Worm (Caenorhabditis elegans) whole organism, young adult: ENCODE results near the gene wago-4.
A peak's percentile ranks its signal among the peaks of the same experiment; 100 is the strongest.

Experiments
- B0336.3 ChIP-seq: fragments of 200-800 bp; sonication (Bioruptor generic); IDR thresholded peaks from 2 replicates; pipeline ENCODE4 v1.3.6; 2022; ENCODE audit warnings: missing genetic modification characterization, missing compliant biosample characterization
- D2030.7 ChIP-seq: fragments of 200-800 bp; sonication (Bioruptor generic); IDR thresholded peaks from 2 replicates; pipeline ENCODE4 v1.3.6; 2022; ENCODE audit warnings: missing genetic modification reagents, missing genetic modification characterization, missing compliant biosample characterization
- F10E7.11 ChIP-seq: sonication (generic microtip); optimal IDR thresholded peaks from 2 replicates; lab custom pipeline; 2017; ENCODE audit warnings: mild to moderate bottlenecking, missing genetic modification characterization, moderate library complexity, missing compliant biosample characterization
- F23B12.7 ChIP-seq: sonication (generic microtip); optimal IDR thresholded peaks from 2 replicates; lab custom pipeline; 2017; ENCODE audit warnings: missing genetic modification characterization, mild to moderate bottlenecking, missing compliant biosample characterization, antibody characterized with exemption, moderate library complexity; ENCODE audit not compliant: insufficient read depth
- F39B2.1 ChIP-seq: fragments of 200-800 bp; sonication (Bioruptor generic); IDR thresholded peaks from 2 replicates; pipeline ENCODE4 v1.3.6; 2022; ENCODE audit warnings: missing genetic modification reagents, missing genetic modification characterization, missing compliant biosample characterization
- F52B5.7 ChIP-seq: sonication (generic microtip); optimal IDR thresholded peaks from 2 replicates; lab custom pipeline; 2016; ENCODE audit warnings: mild to moderate bottlenecking, missing genetic modification characterization, missing compliant biosample characterization
- F55B11.4 ChIP-seq: sonication (generic microtip); optimal IDR thresholded peaks from 2 replicates; lab custom pipeline; 2016; ENCODE audit warnings: missing compliant biosample characterization, missing genetic modification characterization, borderline replicate concordance; ENCODE audit not compliant: insufficient read depth
- Y79H2A.3 ChIP-seq: fragments of 200-800 bp; sonication (Bioruptor generic); conservative IDR thresholded peaks from 2 replicates; pipeline ENCODE4 v1.3.6; 2022; ENCODE audit warnings: missing genetic modification reagents, missing genetic modification characterization, missing compliant biosample characterization
- ZK185.1 ChIP-seq: sonication (generic microtip); optimal IDR thresholded peaks from 2 replicates; lab custom pipeline; 2016; ENCODE audit warnings: mild to moderate bottlenecking, missing genetic modification characterization, missing compliant biosample characterization; ENCODE audit not compliant: poor library complexity, severe bottlenecking
- ama-1 ChIP-seq, 3 experiments: fragments of 150-350 bp in 1 of 3; sonication (generic microtip) in 2 of 3; optimal IDR thresholded peaks; 2 replicates each; lab custom pipeline; 2014 to 2018; ENCODE audit warnings: missing biosample characterization in 2 of 3, missing genetic modification characterization in 2 of 3, missing genetic modification reagents in 2 of 3
- aptf-2 ChIP-seq: fragments of 200-800 bp; sonication (Bioruptor generic); conservative IDR thresholded peaks from 2 replicates; pipeline ENCODE4 v1.3.6; 2022; ENCODE audit warnings: missing genetic modification reagents, missing genetic modification characterization, missing compliant biosample characterization
- atf-7 ChIP-seq: sonication (generic microtip); optimal IDR thresholded peaks from 2 replicates; lab custom pipeline; 2017; ENCODE audit warnings: mild to moderate bottlenecking, missing genetic modification characterization, missing compliant biosample characterization
- attf-5 ChIP-seq: fragments of 200-800 bp; sonication (Bioruptor generic); optimal IDR thresholded peaks from 2 replicates; lab custom pipeline; 2018; ENCODE audit warnings: mild to moderate bottlenecking, missing genetic modification characterization, missing compliant biosample characterization
- cebp-1 ChIP-seq, 2 experiments: fragments of 200-800 bp in 1 of 2; sonication (Bioruptor generic) in 1 of 2; sonication (generic microtip) in 1 of 2; IDR thresholded peaks in 1 of 2; optimal IDR thresholded peaks in 1 of 2; 2 replicates each; pipeline versions ENCODE4 v1.3.6 to Lab custom; 2017 to 2022; ENCODE audit warnings: missing compliant biosample characterization in 2 of 2, missing genetic modification characterization in 2 of 2, mild to moderate bottlenecking in 1 of 2, missing genetic modification reagents in 1 of 2, moderate library complexity in 1 of 2
- ceh-100 ChIP-seq: fragments of 200-800 bp; sonication (Bioruptor generic); IDR thresholded peaks from 2 replicates; pipeline ENCODE4 v1.3.6; 2022; ENCODE audit warnings: missing genetic modification reagents, missing genetic modification characterization, missing compliant biosample characterization
- ceh-58 ChIP-seq: fragments of 200-800 bp; sonication (Bioruptor generic); IDR thresholded peaks from 2 replicates; pipeline ENCODE4 v1.3.6; 2022; ENCODE audit warnings: missing genetic modification characterization, missing compliant biosample characterization
- ceh-79 ChIP-seq: sonication (generic microtip); optimal IDR thresholded peaks from 2 replicates; lab custom pipeline; 2017; ENCODE audit warnings: mild to moderate bottlenecking, missing genetic modification characterization, missing compliant biosample characterization
- die-1 ChIP-seq: sonication (generic microtip); optimal IDR thresholded peaks from 2 replicates; lab custom pipeline; 2016; ENCODE audit warnings: missing genotype, mild to moderate bottlenecking, missing genetic modification characterization, missing compliant biosample characterization
- dox-1 ChIP-seq: fragments of 200-800 bp; sonication (Bioruptor generic); IDR thresholded peaks from 2 replicates; pipeline ENCODE4 v1.3.6; 2022; ENCODE audit warnings: missing genetic modification reagents, missing genetic modification characterization, missing compliant biosample characterization
- dpff-1 ChIP-seq: sonication (generic microtip); optimal IDR thresholded peaks from 2 replicates; lab custom pipeline; 2017; ENCODE audit warnings: mild to moderate bottlenecking, missing genetic modification characterization, missing compliant biosample characterization
- dpl-1 ChIP-seq: fragments of 150-350 bp; optimal IDR thresholded peaks from 2 replicates; lab custom pipeline; 2014; ENCODE audit warnings: missing biosample characterization, missing genetic modification reagents, missing genetic modification characterization
- egl-18 ChIP-seq: fragments of 200-800 bp; sonication (Bioruptor generic); IDR thresholded peaks from 2 replicates; pipeline ENCODE4 v1.3.6; 2022; ENCODE audit warnings: missing genetic modification reagents, missing genetic modification characterization, missing compliant biosample characterization
- ekl-4 ChIP-seq: fragments of 200-800 bp; sonication (Bioruptor generic); IDR thresholded peaks from 2 replicates; pipeline ENCODE4 v1.3.6; 2022; ENCODE audit warnings: missing genetic modification reagents, missing genetic modification characterization, missing compliant biosample characterization
- gei-17 ChIP-seq: fragments of 200-800 bp; sonication (Bioruptor generic); optimal IDR thresholded peaks from 2 replicates; lab custom pipeline; 2018; ENCODE audit warnings: mild to moderate bottlenecking, missing genetic modification characterization, missing compliant biosample characterization
- him-1 ChIP-seq: sonication (generic microtip); optimal IDR thresholded peaks from 2 replicates; lab custom pipeline; 2016; ENCODE audit warnings: missing genotype, missing genetic modification reagents, missing genetic modification characterization, missing compliant biosample characterization
- hmg-1.2 ChIP-seq: fragments of 200-800 bp; sonication (Bioruptor generic); IDR thresholded peaks from 2 replicates; pipeline ENCODE4 v1.3.6; 2022; ENCODE audit warnings: missing genetic modification reagents, missing genetic modification characterization, missing compliant biosample characterization
- hsf-1 ChIP-seq: fragments of 200-800 bp; sonication (Bioruptor generic); IDR thresholded peaks from 2 replicates; pipeline ENCODE4 v1.3.6; 2022; ENCODE audit warnings: missing genetic modification reagents, missing genetic modification characterization, missing compliant biosample characterization
- lag-1 ChIP-seq: fragments of 200-800 bp; sonication (Bioruptor generic); IDR thresholded peaks from 2 replicates; pipeline ENCODE4 v1.3.6; 2022; ENCODE audit warnings: missing genetic modification reagents, missing genetic modification characterization, missing compliant biosample characterization
- lir-1 ChIP-seq: fragments of 200-800 bp; sonication (Bioruptor generic); conservative IDR thresholded peaks from 2 replicates; pipeline ENCODE4 v1.3.6; 2022; ENCODE audit warnings: missing genetic modification reagents, missing genetic modification characterization, missing compliant biosample characterization
- lsl-1 ChIP-seq: fragments of 200-800 bp; sonication (Bioruptor generic); optimal IDR thresholded peaks from 2 replicates; lab custom pipeline; 2018; ENCODE audit warnings: mild to moderate bottlenecking, missing genetic modification characterization, moderate library complexity, missing compliant biosample characterization
- madf-10 ChIP-seq: sonication (generic microtip); optimal IDR thresholded peaks from 2 replicates; lab custom pipeline; 2016; ENCODE audit warnings: mild to moderate bottlenecking, missing genetic modification characterization, missing compliant biosample characterization
- madf-8 ChIP-seq: fragments of 200-800 bp; sonication (Bioruptor generic); conservative IDR thresholded peaks from 2 replicates; pipeline ENCODE4 v1.3.6; 2022; ENCODE audit warnings: missing genetic modification reagents, missing genetic modification characterization, missing compliant biosample characterization
- mes-4 ChIP-seq: sonication (generic microtip); optimal IDR thresholded peaks from 2 replicates; lab custom pipeline; 2016; ENCODE audit warnings: missing genotype, missing genetic modification characterization, missing compliant biosample characterization
- nfya-2 ChIP-seq: fragments of 200-800 bp; sonication (Bioruptor generic); IDR thresholded peaks from 2 replicates; pipeline ENCODE4 v1.3.6; 2022; ENCODE audit warnings: missing genetic modification reagents, missing genetic modification characterization, missing compliant biosample characterization
- nhr-120 ChIP-seq: fragments of 200-800 bp; sonication (Bioruptor generic); IDR thresholded peaks from 2 replicates; pipeline ENCODE4 v1.3.6; 2022; ENCODE audit warnings: missing genetic modification characterization, missing compliant biosample characterization
- nhr-27 ChIP-seq: fragments of 200-800 bp; sonication (Bioruptor generic); optimal IDR thresholded peaks from 2 replicates; lab custom pipeline; 2018; ENCODE audit warnings: mild to moderate bottlenecking, missing genetic modification characterization, moderate library complexity, missing compliant biosample characterization
- repo-1 ChIP-seq: sonication (generic microtip); optimal IDR thresholded peaks from 2 replicates; lab custom pipeline; 2017; ENCODE audit warnings: mild to moderate bottlenecking, missing genetic modification characterization, missing compliant biosample characterization
- rpc-1 ChIP-seq, 2 experiments: fragments of 150-350 bp in 1 of 2; sonication (generic microtip) in 1 of 2; optimal IDR thresholded peaks; 2 replicates each; lab custom pipeline; 2014 to 2018; ENCODE audit warnings: missing biosample characterization in 1 of 2, missing genetic modification characterization in 1 of 2, missing genetic modification reagents in 1 of 2, missing genotype in 1 of 2
- snpc-1.1 ChIP-seq: sonication (generic microtip); optimal IDR thresholded peaks from 2 replicates; lab custom pipeline; 2017; ENCODE audit warnings: missing genetic modification characterization, mild to moderate bottlenecking, missing compliant biosample characterization, antibody characterized with exemption, moderate library complexity, missing genotype, missing genetic modification reagents; ENCODE audit not compliant: insufficient read depth
- somi-1 ChIP-seq: fragments of 200-800 bp; sonication (Bioruptor generic); optimal IDR thresholded peaks from 2 replicates; lab custom pipeline; 2018; ENCODE audit warnings: mild to moderate bottlenecking, missing genetic modification characterization, missing compliant biosample characterization
- tbx-9 ChIP-seq: sonication (generic microtip); optimal IDR thresholded peaks from 2 replicates; lab custom pipeline; 2016; ENCODE audit warnings: borderline replicate concordance, missing genetic modification characterization, inconsistent platforms, missing compliant biosample characterization
- xnd-1 ChIP-seq: sonication (generic microtip); optimal IDR thresholded peaks from 2 replicates; lab custom pipeline; 2016; ENCODE audit warnings: missing genotype, missing genetic modification reagents, missing genetic modification characterization, missing compliant biosample characterization
- zfh-2 ChIP-seq: fragments of 200-800 bp; sonication (Bioruptor generic); conservative IDR thresholded peaks from 2 replicates; pipeline ENCODE4 v1.3.6; 2022; ENCODE audit warnings: missing genetic modification reagents, missing genetic modification characterization, missing compliant biosample characterization
- ztf-25 ChIP-seq: fragments of 200-800 bp; sonication (Bioruptor generic); IDR thresholded peaks from 2 replicates; pipeline ENCODE4 v1.3.6; 2022; ENCODE audit warnings: missing genetic modification reagents, missing genetic modification characterization, missing compliant biosample characterization
- ztf-26 ChIP-seq: sonication (generic microtip); optimal IDR thresholded peaks from 2 replicates; lab custom pipeline; 2017; ENCODE audit warnings: missing genetic modification characterization, missing compliant biosample characterization

The wago-4 gene

DNA sequence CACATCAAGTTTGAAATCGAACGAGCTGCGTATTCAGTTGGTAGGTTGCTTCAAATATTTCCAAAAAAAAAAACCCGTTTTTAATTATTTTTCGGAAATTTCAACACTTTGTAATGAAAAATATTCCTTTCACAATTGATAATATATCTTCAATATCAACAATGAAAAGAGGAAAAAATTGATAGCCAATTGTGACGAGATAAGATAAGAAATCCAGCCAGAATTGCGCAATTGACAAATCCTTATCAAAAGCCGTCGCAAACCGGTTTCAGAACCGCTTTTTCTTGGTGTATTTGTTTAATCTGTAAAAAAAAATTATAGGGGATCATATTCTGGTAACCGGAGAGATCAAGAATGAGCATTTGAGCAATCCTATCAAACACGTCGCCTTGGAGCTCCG, 23.1 kb downstream of the wago-4 start:
- no peak for TF ChIP-seq hsf-1 (GFP tag; lab: Robert Waterston, UW)
- TF ChIP-seq F39B2.1 (GFP tag; lab: Robert Waterston, UW): no peak
- TF ChIP-seq cebp-1 (GFP tag; IDR thresholded peaks at IDR 0.05; lab: Robert Waterston, UW): no peak
- no peak for TF ChIP-seq cebp-1 (tag; optimal IDR thresholded peaks at IDR 0.05; lab: Kevin White, UChicago)
- no peak for TF ChIP-seq ceh-79 (tag; lab: Kevin White, UChicago)
- no peak for TF ChIP-seq madf-8 (GFP tag; lab: Robert Waterston, UW)
- no peak for TF ChIP-seq nfya-2 (GFP tag; lab: Robert Waterston, UW)
- TF ChIP-seq aptf-2: no peak
- TF ChIP-seq somi-1 (GFP tag; lab: Kevin White, UChicago): no peak
- no peak for TF ChIP-seq D2030.7
- no peak for TF ChIP-seq gei-17 (GFP tag; lab: Kevin White, UChicago)
- TF ChIP-seq madf-10 (tag; lab: Kevin White, UChicago): no peak
- TF ChIP-seq ceh-58 (GFP tag; lab: Robert Waterston, UW): no peak
- TF ChIP-seq ama-1 (optimal IDR thresholded peaks at IDR 0.05; lab: Kevin White, UChicago): no peak
- no peak for TF ChIP-seq ama-1 (GFP tag; optimal IDR thresholded peaks at IDR 0.05; lab: Kevin White, UChicago)
- TF ChIP-seq nhr-120 (GFP tag; lab: Robert Waterston, UW): no peak
- no peak for TF ChIP-seq dox-1 (GFP tag; lab: Robert Waterston, UW)
- TF ChIP-seq, all 124 proteins: peak for 0

DNA sequence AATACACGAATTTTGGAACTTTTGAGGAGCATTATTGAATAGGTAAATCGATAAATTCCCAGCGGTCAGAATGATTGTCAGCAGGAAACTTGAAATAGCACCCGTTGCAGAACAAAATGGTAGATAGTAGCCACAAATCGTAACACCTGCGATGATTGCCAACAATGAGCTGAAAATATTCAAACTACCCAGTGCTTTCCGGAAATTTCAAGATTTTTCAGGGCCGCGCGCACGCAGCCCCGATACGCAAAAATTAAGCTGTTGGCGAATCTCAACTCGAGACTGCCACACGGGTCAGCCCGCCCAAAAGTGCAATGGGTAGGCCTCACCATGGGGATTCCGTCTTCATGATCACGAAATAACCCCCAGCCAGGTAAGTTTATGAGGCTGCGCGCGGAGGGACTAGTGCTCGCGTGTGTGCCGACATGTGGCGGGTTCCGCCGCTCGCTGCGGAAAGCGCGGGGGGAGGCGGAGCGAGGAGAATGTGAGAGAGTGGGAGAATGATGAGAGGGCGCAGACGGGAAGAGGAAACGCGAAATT, 25.3 kb downstream of the wago-4 start:
- peak; percentile 67 for TF ChIP-seq xnd-1 (tag; lab: Kevin White, UChicago)
- TF ChIP-seq F52B5.7 (tag; lab: Kevin White, UChicago): peak; percentile 99
- peak; percentile 88 for TF ChIP-seq lsl-1 (GFP tag; lab: Kevin White, UChicago)
- TF ChIP-seq zfh-2: peak; percentile 100
- no peak; the same call in none of the 2 replicates for TF ChIP-seq cebp-1 (GFP tag; IDR thresholded peaks at IDR 0.05; lab: Robert Waterston, UW)
- peak; percentile 93 for TF ChIP-seq cebp-1 (tag; optimal IDR thresholded peaks at IDR 0.05; lab: Kevin White, UChicago)
- peak; percentile 95 for TF ChIP-seq him-1 (tag; lab: Kevin White, UChicago)
- TF ChIP-seq hmg-1.2 (GFP tag; lab: Robert Waterston, UW): peak; percentile 99
- peak; percentile 53 for TF ChIP-seq dpl-1 (GFP tag; lab: Kevin White, UChicago)
- TF ChIP-seq rpc-1 (optimal IDR thresholded peaks at IDR 0.05; lab: Kevin White, UChicago): peak; percentile 38
- TF ChIP-seq rpc-1 (tag; optimal IDR thresholded peaks at IDR 0.05; lab: Kevin White, UChicago): peak; percentile 18
- TF ChIP-seq nfya-2 (GFP tag; lab: Robert Waterston, UW): no peak
- TF ChIP-seq F23B12.7 (tag; lab: Kevin White, UChicago): peak; percentile 95
- TF ChIP-seq gei-17 (GFP tag; lab: Kevin White, UChicago): peak; percentile 94
- TF ChIP-seq snpc-1.1 (tag; lab: Kevin White, UChicago): peak; percentile 98
- peak; percentile 83 for TF ChIP-seq ceh-100 (GFP tag; lab: Robert Waterston, UW)
- peak; percentile 91 for TF ChIP-seq ztf-25
- peak; percentile 89 for TF ChIP-seq mes-4 (tag; lab: Kevin White, UChicago)
- TF ChIP-seq dpff-1 (tag; lab: Kevin White, UChicago): peak; percentile 95
- peak; percentile 93 for TF ChIP-seq atf-7 (tag; lab: Kevin White, UChicago)
- TF ChIP-seq F10E7.11: peak; percentile 98
- TF ChIP-seq lag-1 (GFP tag; lab: Robert Waterston, UW): no peak
- TF ChIP-seq F55B11.4 (tag; lab: Kevin White, UChicago): no peak
- peak; percentile 76 for TF ChIP-seq tbx-9 (tag; lab: Kevin White, UChicago)
- TF ChIP-seq B0336.3 (GFP tag; lab: Robert Waterston, UW): peak; percentile 100
- peak; percentile 49 for TF ChIP-seq nhr-27 (tag; lab: Kevin White, UChicago)
- peak; percentile 92 for TF ChIP-seq die-1 (tag; lab: Kevin White, UChicago)
- peak; percentile 79 for TF ChIP-seq Y79H2A.3
- peak; percentile 96 for TF ChIP-seq ztf-26 (tag; lab: Kevin White, UChicago)
- peak; percentile 84 for TF ChIP-seq attf-5 (GFP tag; lab: Kevin White, UChicago)
- TF ChIP-seq egl-18: peak; percentile 70; the same call in 1 of the 2 replicates
- peak; percentile 91 for TF ChIP-seq ZK185.1 (tag; lab: Kevin White, UChicago)
- TF ChIP-seq lir-1 (GFP tag; lab: Robert Waterston, UW): peak; percentile 81
- TF ChIP-seq ekl-4 (GFP tag; lab: Robert Waterston, UW): peak; percentile 97
- peak; percentile 98 for TF ChIP-seq repo-1 (tag; lab: Kevin White, UChicago)
